Worm (Caenorhabditis elegans) whole organism, L3 larva: ENCODE results near the gene F54F2.6.

ENCODE experiments used
- R02D3.7 ChIP-seq: fragments of 150-350 bp; optimal IDR thresholded peaks from 2 replicates; lab custom pipeline; 2014; ENCODE audit warnings: missing biosample characterization, missing genetic modification characterization
- ZK546.5 ChIP-seq: sonication (generic microtip); optimal IDR thresholded peaks from 2 replicates; lab custom pipeline; 2017; ENCODE audit warnings: missing biosample characterization, missing genetic modification characterization
- aly-2 ChIP-seq: fragments of 150-350 bp; optimal IDR thresholded peaks from 2 replicates; lab custom pipeline; 2014; ENCODE audit warnings: missing biosample characterization, missing genetic modification characterization
- ama-1 ChIP-seq: fragments of 150-350 bp; optimal IDR thresholded peaks from 2 replicates; lab custom pipeline; 2018
- ceh-16 ChIP-seq: sonication (generic microtip); optimal IDR thresholded peaks from 2 replicates; lab custom pipeline; 2017; ENCODE audit warnings: missing biosample characterization, missing genetic modification characterization
- ceh-28 ChIP-seq: fragments of 150-350 bp; optimal IDR thresholded peaks from 2 replicates; lab custom pipeline; 2014; ENCODE audit warnings: missing biosample characterization, missing genetic modification reagents, missing genetic modification characterization
- ceh-82 ChIP-seq: fragments of 150-350 bp; optimal IDR thresholded peaks from 2 replicates; lab custom pipeline; 2014; ENCODE audit warnings: missing biosample characterization, missing genetic modification characterization
- ceh-9 ChIP-seq: sonication (generic microtip); optimal IDR thresholded peaks from 2 replicates; lab custom pipeline; 2018; ENCODE audit warnings: missing biosample characterization, missing genetic modification characterization
- daf-12 ChIP-seq: fragments of 150-350 bp; optimal IDR thresholded peaks from 2 replicates; lab custom pipeline; 2014; ENCODE audit warnings: missing biosample characterization, missing genetic modification reagents, missing genetic modification characterization
- egl-27 ChIP-seq: sonication (generic microtip); optimal IDR thresholded peaks from 4 replicates; lab custom pipeline; 2017; ENCODE audit warnings: missing biosample characterization, missing genetic modification reagents, missing genetic modification characterization
- egl-5 ChIP-seq: fragments of 150-350 bp; optimal IDR thresholded peaks from 2 replicates; lab custom pipeline; 2017; ENCODE audit warnings: missing biosample characterization, missing genetic modification reagents, missing genetic modification characterization, inconsistent platforms
- elt-1 ChIP-seq: fragments of 150-350 bp; optimal IDR thresholded peaks from 2 replicates; lab custom pipeline; 2014; ENCODE audit warnings: missing biosample characterization, missing genetic modification characterization
- elt-2 ChIP-seq: sonication (generic microtip); optimal IDR thresholded peaks from 2 replicates; lab custom pipeline; 2016; ENCODE audit warnings: missing genetic modification reagents, mild to moderate bottlenecking, missing genetic modification characterization, missing compliant biosample characterization
- eor-1 ChIP-seq, 2 experiments: fragments of 150-350 bp; optimal IDR thresholded peaks; 2 replicates each; lab custom pipeline; 2014 to 2018; ENCODE audit warnings: missing biosample characterization in 2 of 2, missing genetic modification characterization in 2 of 2
- fkh-2 ChIP-seq: fragments of 150-350 bp; optimal IDR thresholded peaks from 2 replicates; lab custom pipeline; 2014; ENCODE audit warnings: missing biosample characterization, missing genetic modification reagents, missing genetic modification characterization
- fos-1 ChIP-seq: fragments of 150-350 bp; optimal IDR thresholded peaks from 2 replicates; lab custom pipeline; 2014; ENCODE audit warnings: missing biosample characterization, missing genetic modification characterization
- hmg-11 ChIP-seq: sonication (generic microtip); optimal IDR thresholded peaks from 2 replicates; lab custom pipeline; 2016; ENCODE audit warnings: missing genetic modification characterization, missing compliant biosample characterization
- jun-1 ChIP-seq: fragments of 150-350 bp; optimal IDR thresholded peaks from 2 replicates; lab custom pipeline; 2014; ENCODE audit warnings: missing biosample characterization, missing genetic modification reagents, missing genetic modification characterization
- lin-15B ChIP-seq: fragments of 150-350 bp; optimal IDR thresholded peaks from 2 replicates; lab custom pipeline; 2014; ENCODE audit warnings: missing biosample characterization, missing genetic modification characterization
- lin-39 ChIP-seq: fragments of 150-350 bp; optimal IDR thresholded peaks from 2 replicates; lab custom pipeline; 2018; ENCODE audit warnings: missing biosample characterization, missing genetic modification reagents, missing genetic modification characterization
- lsy-12 ChIP-seq: sonication (generic microtip); optimal IDR thresholded peaks from 2 replicates; lab custom pipeline; 2016; ENCODE audit warnings: mild to moderate bottlenecking, missing genetic modification characterization, missing compliant biosample characterization
- mdl-1 ChIP-seq: fragments of 150-350 bp; optimal IDR thresholded peaks from 2 replicates; lab custom pipeline; 2014; ENCODE audit warnings: missing biosample characterization, missing genetic modification characterization
- mml-1 ChIP-seq: fragments of 150-350 bp; sonication (generic microtip); optimal IDR thresholded peaks from 3 replicates; lab custom pipeline; 2014; ENCODE audit warnings: missing biosample characterization, missing genetic modification characterization
- nfya-1 ChIP-seq: sonication (generic microtip); optimal IDR thresholded peaks from 2 replicates; lab custom pipeline; 2017; ENCODE audit warnings: missing genetic modification characterization, mild to moderate bottlenecking, missing compliant biosample characterization, antibody characterized with exemption, moderate library complexity; ENCODE audit not compliant: insufficient read depth
- nhr-11 ChIP-seq: fragments of 150-350 bp; optimal IDR thresholded peaks from 2 replicates; lab custom pipeline; 2014; ENCODE audit warnings: missing biosample characterization, missing genetic modification characterization
- nhr-12 ChIP-seq: fragments of 150-350 bp; optimal IDR thresholded peaks from 2 replicates; lab custom pipeline; 2014; ENCODE audit warnings: missing biosample characterization, missing genetic modification characterization
- nhr-23 ChIP-seq: fragments of 150-350 bp; optimal IDR thresholded peaks from 2 replicates; lab custom pipeline; 2014; ENCODE audit warnings: missing biosample characterization, missing genetic modification reagents, missing genetic modification characterization
- nhr-237 ChIP-seq: fragments of 150-350 bp; optimal IDR thresholded peaks from 2 replicates; lab custom pipeline; 2014; ENCODE audit warnings: missing biosample characterization, missing genetic modification characterization
- nhr-25 ChIP-seq: sonication (generic microtip); optimal IDR thresholded peaks from 2 replicates; lab custom pipeline; 2017; ENCODE audit warnings: missing biosample characterization, missing genetic modification characterization
- nhr-28 ChIP-seq: fragments of 150-350 bp; optimal IDR thresholded peaks from 2 replicates; lab custom pipeline; 2014; ENCODE audit warnings: missing biosample characterization, missing genetic modification characterization
- nhr-43 ChIP-seq: sonication (generic microtip); optimal IDR thresholded peaks from 2 replicates; lab custom pipeline; 2016; ENCODE audit warnings: mild to moderate bottlenecking, missing genetic modification characterization, missing compliant biosample characterization; ENCODE audit not compliant: poor library complexity, severe bottlenecking
- nhr-67 ChIP-seq: fragments of 150-350 bp; optimal IDR thresholded peaks from 2 replicates; lab custom pipeline; 2014; ENCODE audit warnings: missing biosample characterization, missing genetic modification characterization
- nhr-76 ChIP-seq: fragments of 150-350 bp; sonication (generic microtip); optimal IDR thresholded peaks from 5 replicates; lab custom pipeline; 2014; ENCODE audit warnings: missing biosample characterization, missing genetic modification characterization
- nhr-77 ChIP-seq: fragments of 150-350 bp; optimal IDR thresholded peaks from 2 replicates; lab custom pipeline; 2014; ENCODE audit warnings: missing biosample characterization, missing genetic modification characterization
- pha-4 ChIP-seq: fragments of 150-350 bp; optimal IDR thresholded peaks from 2 replicates; lab custom pipeline; 2014; ENCODE audit warnings: missing biosample characterization, missing genetic modification reagents, missing genetic modification characterization
- pqm-1 ChIP-seq: fragments of 150-350 bp; optimal IDR thresholded peaks from 2 replicates; lab custom pipeline; 2017; ENCODE audit warnings: missing biosample characterization, missing genetic modification characterization, inconsistent platforms
- sea-2 ChIP-seq: fragments of 150-350 bp; sonication (generic microtip); optimal IDR thresholded peaks from 4 replicates; lab custom pipeline; 2014; ENCODE audit warnings: missing biosample characterization, missing genetic modification reagents, missing genetic modification characterization
- skn-1 ChIP-seq: fragments of 150-350 bp; optimal IDR thresholded peaks from 2 replicates; lab custom pipeline; 2014; ENCODE audit warnings: missing biosample characterization, missing genetic modification characterization
- tbx-2 ChIP-seq: sonication (generic microtip); optimal IDR thresholded peaks from 2 replicates; lab custom pipeline; 2016; ENCODE audit warnings: mild to moderate bottlenecking, missing genetic modification characterization, missing compliant biosample characterization
- unc-39 ChIP-seq: sonication (generic microtip); optimal IDR thresholded peaks from 4 replicates; lab custom pipeline; 2017; ENCODE audit warnings: missing biosample characterization, missing genetic modification characterization
- unc-62 ChIP-seq: fragments of 150-350 bp; sonication (generic microtip); optimal IDR thresholded peaks from 4 replicates; lab custom pipeline; 2014; ENCODE audit warnings: missing biosample characterization, missing genetic modification reagents, missing genetic modification characterization
- zag-1 ChIP-seq: fragments of 150-350 bp; optimal IDR thresholded peaks from 2 replicates; lab custom pipeline; 2014; ENCODE audit warnings: missing biosample characterization, missing genetic modification characterization
- ztf-4 ChIP-seq: fragments of 150-350 bp; optimal IDR thresholded peaks from 2 replicates; lab custom pipeline; 2014; ENCODE audit warnings: missing biosample characterization, missing genetic modification characterization

F54F2.6 gene

ce11 chrIII:8792251-8792650 lies 8.2 kb downstream of the F54F2.6 start, which contains the start of gene ztf-1:
Gene ztf-1 (minus strand): TSS chrIII:8792351.
- no peak for TF ChIP-seq lin-15B (tag; lab: Kevin White, UChicago)
- no peak for TF ChIP-seq nhr-11
- no peak for TF ChIP-seq unc-62 (GFP tag; lab: Kevin White, UChicago)
- no peak for TF ChIP-seq mml-1 (tag; lab: Kevin White, UChicago)

- TF ChIP-seq jun-1 (tag; lab: Kevin White, UChicago) (no peak), sea-2 (no peak), egl-5 (tag; lab: Kevin White, UChicago) (no peak), nhr-25 (tag; lab: Kevin White, UChicago) (no peak), fkh-2 (tag; lab: Kevin White, UChicago) (no peak), lin-39 (tag; lab: Kevin White, UChicago) (no peak), elt-2 (tag; lab: Kevin White, UChicago) (no peak), pha-4 (no peak), tbx-2 (tag; lab: Kevin White, UChicago) (no peak), daf-12 (no peak), ceh-9 (tag; lab: Kevin White, UChicago) (no peak), nhr-77 (tag; lab: Kevin White, UChicago) (no peak)
Measured at ce11 chrIII:8791235-8791634, 9.3 kb downstream of the F54F2.6 start, which contains the start of the genes zfp-1 and F54F2.14. Gene zfp-1 (plus strand): TSS chrIII:8791535. Gene F54F2.14 (plus strand): TSS chrIII:8791546.

- peak; percentile 25 for TF ChIP-seq nfya-1 (tag; lab: Kevin White, UChicago)
- TF ChIP-seq egl-27 (tag; lab: Kevin White, UChicago) = no peak
- TF ChIP-seq nhr-67 (tag; lab: Kevin White, UChicago) = no peak
- TF ChIP-seq daf-12 = no peak
- no peak for TF ChIP-seq ceh-16 (tag; lab: Kevin White, UChicago)
- no peak for TF ChIP-seq fkh-2 (tag; lab: Kevin White, UChicago)
- TF ChIP-seq egl-5 (tag; lab: Kevin White, UChicago) = peak; percentile 32
- no peak for TF ChIP-seq fos-1 (tag; lab: Kevin White, UChicago)
- no peak for TF ChIP-seq nhr-77 (tag; lab: Kevin White, UChicago)
- TF ChIP-seq lsy-12 (tag; lab: Kevin White, UChicago) = no peak
- no peak for TF ChIP-seq sea-2
- TF ChIP-seq lin-39 (tag; lab: Kevin White, UChicago) = peak; percentile 73
- TF ChIP-seq pqm-1 (tag; lab: Kevin White, UChicago) = no peak
- TF ChIP-seq eor-1 (tag; optimal IDR thresholded peaks at IDR 0.05; lab: Kevin White, UChicago) = no peak
- TF ChIP-seq mdl-1 (tag; lab: Kevin White, UChicago) = no peak
- TF ChIP-seq nhr-76 (tag; lab: Kevin White, UChicago) = no peak
- TF ChIP-seq nhr-25 (tag; lab: Kevin White, UChicago) = no peak
- no peak for TF ChIP-seq nhr-237 (tag; lab: Kevin White, UChicago)
- no peak for TF ChIP-seq nhr-28
- TF ChIP-seq ceh-28 (tag; lab: Kevin White, UChicago) = no peak
- no peak for TF ChIP-seq mml-1 (tag; lab: Kevin White, UChicago)
- TF ChIP-seq ceh-82 = no peak
- TF ChIP-seq hmg-11 (tag; lab: Kevin White, UChicago) = peak; percentile 40
- no peak for TF ChIP-seq zag-1 (tag; lab: Kevin White, UChicago)
- no peak for TF ChIP-seq nhr-23 (tag; lab: Kevin White, UChicago)
- no peak for TF ChIP-seq elt-1 (tag; lab: Kevin White, UChicago)
- no peak for TF ChIP-seq ztf-4 (tag; lab: Kevin White, UChicago)
- TF ChIP-seq R02D3.7 = no peak
- TF ChIP-seq nhr-43 (tag; lab: Kevin White, UChicago) = no peak
- TF ChIP-seq nhr-12 (tag; lab: Kevin White, UChicago) = no peak
- TF ChIP-seq elt-2 (tag; lab: Kevin White, UChicago) = no peak
- no peak for TF ChIP-seq jun-1 (tag; lab: Kevin White, UChicago)
- TF ChIP-seq aly-2 (tag; lab: Kevin White, UChicago) = no peak
- TF ChIP-seq tbx-2 (tag; lab: Kevin White, UChicago) = no peak
- TF ChIP-seq ama-1 (lab: Kevin White, UChicago) = no peak
- peak; percentile 17 for TF ChIP-seq lin-15B (tag; lab: Kevin White, UChicago)
- TF ChIP-seq skn-1 = no peak
- no peak for TF ChIP-seq unc-39 (tag; lab: Kevin White, UChicago)
- no peak for TF ChIP-seq unc-62 (GFP tag; lab: Kevin White, UChicago)
- TF ChIP-seq ZK546.5 (tag; lab: Kevin White, UChicago) = no peak
- TF ChIP-seq pha-4 = no peak
- TF ChIP-seq ceh-9 (tag; lab: Kevin White, UChicago) = no peak
Measured at ce11 chrIII:8788690-8789089, 11.8 kb downstream of the F54F2.6 start.
